Worm (Caenorhabditis elegans) whole organism, L2 larva: ENCODE results near the gene T24C4.5.
A peak's percentile ranks its signal among the peaks of the same experiment; 100 is the strongest.

Experiments used
- C34F6.9 ChIP-seq: fragments of 150-350 bp; optimal IDR thresholded peaks from 2 replicates; lab custom pipeline; 2014; ENCODE audit warnings: missing biosample characterization, missing genetic modification characterization
- R02D3.7 ChIP-seq: fragments of 150-350 bp; optimal IDR thresholded peaks from 2 replicates; lab custom pipeline; 2014; ENCODE audit warnings: missing biosample characterization, missing genetic modification characterization
- ZK546.5 ChIP-seq: sonication (generic microtip); optimal IDR thresholded peaks from 2 replicates; lab custom pipeline; 2017; ENCODE audit warnings: missing biosample characterization, missing genetic modification characterization
- alr-1 ChIP-seq: fragments of 150-350 bp; optimal IDR thresholded peaks from 2 replicates; lab custom pipeline; 2014; ENCODE audit warnings: missing biosample characterization, missing genetic modification characterization
- aly-2 ChIP-seq: fragments of 150-350 bp; optimal IDR thresholded peaks from 2 replicates; lab custom pipeline; 2014; ENCODE audit warnings: missing biosample characterization, missing genetic modification characterization
- ama-1 ChIP-seq: fragments of 150-350 bp; optimal IDR thresholded peaks from 2 replicates; lab custom pipeline; 2018; ENCODE audit warnings: inconsistent platforms
- blmp-1 ChIP-seq: sonication (generic microtip); optimal IDR thresholded peaks from 2 replicates; lab custom pipeline; 2017; ENCODE audit warnings: missing genetic modification characterization, mild to moderate bottlenecking, missing compliant biosample characterization, antibody characterized with exemption, moderate library complexity; ENCODE audit not compliant: insufficient read depth
- ceh-16 ChIP-seq: fragments of 150-350 bp; optimal IDR thresholded peaks from 2 replicates; lab custom pipeline; 2014; ENCODE audit warnings: missing biosample characterization, missing genetic modification characterization
- ceh-82 ChIP-seq: fragments of 150-350 bp; optimal IDR thresholded peaks from 2 replicates; lab custom pipeline; 2014; ENCODE audit warnings: missing biosample characterization, missing genetic modification characterization
- crh-2 ChIP-seq: sonication (generic microtip); optimal IDR thresholded peaks from 2 replicates; lab custom pipeline; 2017; ENCODE audit warnings: missing biosample characterization, missing genetic modification characterization
- dmd-4 ChIP-seq: sonication (generic microtip); optimal IDR thresholded peaks from 2 replicates; lab custom pipeline; 2017; ENCODE audit warnings: missing biosample characterization, missing genetic modification characterization
- egl-27 ChIP-seq: sonication (generic microtip); optimal IDR thresholded peaks from 3 replicates; lab custom pipeline; 2017; ENCODE audit warnings: missing biosample characterization, missing genetic modification reagents, missing genetic modification characterization
- elt-3 ChIP-seq: sonication (generic microtip); optimal IDR thresholded peaks from 2 replicates; lab custom pipeline; 2017; ENCODE audit warnings: missing biosample characterization, missing genetic modification characterization
- fos-1 ChIP-seq: fragments of 150-350 bp; optimal IDR thresholded peaks from 2 replicates; lab custom pipeline; 2014; ENCODE audit warnings: missing biosample characterization, missing genetic modification characterization
- gmeb-1 ChIP-seq: fragments of 150-350 bp; optimal IDR thresholded peaks from 2 replicates; lab custom pipeline; 2014; ENCODE audit warnings: missing biosample characterization, missing genetic modification characterization
- lin-13 ChIP-seq: fragments of 150-350 bp; optimal IDR thresholded peaks from 2 replicates; lab custom pipeline; 2014; ENCODE audit warnings: missing biosample characterization, missing genetic modification reagents, missing genetic modification characterization
- lin-39 ChIP-seq: fragments of 150-350 bp; optimal IDR thresholded peaks from 2 replicates; lab custom pipeline; 2014; ENCODE audit warnings: missing biosample characterization, missing genetic modification reagents, missing genetic modification characterization
- mbf-1 ChIP-seq: sonication (generic microtip); optimal IDR thresholded peaks from 2 replicates; lab custom pipeline; 2017; ENCODE audit warnings: missing biosample characterization, missing genetic modification characterization
- nhr-10 ChIP-seq: sonication (generic microtip); optimal IDR thresholded peaks from 2 replicates; lab custom pipeline; 2017; ENCODE audit warnings: missing biosample characterization, missing genetic modification characterization
- nhr-12 ChIP-seq: fragments of 150-350 bp; optimal IDR thresholded peaks from 2 replicates; lab custom pipeline; 2014; ENCODE audit warnings: missing biosample characterization, missing genetic modification characterization
- nhr-129 ChIP-seq: fragments of 150-350 bp; optimal IDR thresholded peaks from 2 replicates; lab custom pipeline; 2014; ENCODE audit warnings: missing biosample characterization, missing genetic modification characterization
- nhr-23 ChIP-seq: fragments of 150-350 bp; optimal IDR thresholded peaks from 2 replicates; lab custom pipeline; 2014; ENCODE audit warnings: missing biosample characterization, missing genetic modification reagents, missing genetic modification characterization
- nhr-25 ChIP-seq: fragments of 150-350 bp; sonication (generic microtip); optimal IDR thresholded peaks from 3 replicates; lab custom pipeline; 2014; ENCODE audit warnings: missing biosample characterization, missing genetic modification characterization
- nhr-6 ChIP-seq: fragments of 150-350 bp; optimal IDR thresholded peaks from 2 replicates; lab custom pipeline; 2014; ENCODE audit warnings: missing biosample characterization, missing genetic modification characterization
- peb-1 ChIP-seq: fragments of 150-350 bp; optimal IDR thresholded peaks from 2 replicates; lab custom pipeline; 2014; ENCODE audit warnings: missing biosample characterization, missing genetic modification characterization
- sem-4 ChIP-seq: fragments of 150-350 bp; optimal IDR thresholded peaks from 2 replicates; lab custom pipeline; 2014; ENCODE audit warnings: missing biosample characterization, missing genetic modification reagents, missing genetic modification characterization
- sma-3 ChIP-seq: sonication (generic microtip); optimal IDR thresholded peaks from 2 replicates; lab custom pipeline; 2016; ENCODE audit warnings: missing genetic modification reagents, missing genetic modification characterization, missing compliant biosample characterization
- sma-9 ChIP-seq, 2 experiments: fragments of 150-350 bp in 1 of 2; sonication (generic microtip) in 1 of 2; optimal IDR thresholded peaks; 2 replicates each; lab custom pipeline; 2014 to 2016; ENCODE audit warnings: missing genetic modification characterization in 2 of 2, mild to moderate bottlenecking in 1 of 2, missing biosample characterization in 1 of 2, missing compliant biosample characterization in 1 of 2, missing genetic modification reagents in 1 of 2, moderate library complexity in 1 of 2
- snpc-4 ChIP-seq: fragments of 150-350 bp; optimal IDR thresholded peaks from 2 replicates; lab custom pipeline; 2014; ENCODE audit warnings: missing biosample characterization, missing genetic modification characterization
- unc-39 ChIP-seq: fragments of 150-350 bp; optimal IDR thresholded peaks from 2 replicates; lab custom pipeline; 2014; ENCODE audit warnings: missing biosample characterization, missing genetic modification characterization
- unc-62 ChIP-seq: fragments of 150-350 bp; optimal IDR thresholded peaks from 2 replicates; lab custom pipeline; 2014; ENCODE audit warnings: missing biosample characterization, missing genetic modification reagents, missing genetic modification characterization
- ztf-1 ChIP-seq: fragments of 200-800 bp; sonication (Bioruptor generic); conservative IDR thresholded peaks from 2 replicates; pipeline ENCODE4 v1.3.6; 2022; ENCODE audit warnings: missing genetic modification characterization, missing compliant biosample characterization
- ztf-4 ChIP-seq: fragments of 150-350 bp; optimal IDR thresholded peaks from 2 replicates; lab custom pipeline; 2014; ENCODE audit warnings: missing biosample characterization, missing genetic modification characterization

T24C4.5 gene

ce11 chrIII:886726-887125 lies 7.2 kb upstream of the T24C4.5 start, which contains the start of gene zer-1:
Gene zer-1 (minus strand): TSS chrIII:886793.
- TF ChIP-seq crh-2 (peak; percentile 8), blmp-1 (peak; percentile 67), ztf-1 (GFP tag; lab: Robert Waterston, UW) (no peak)

- TF ChIP-seq nhr-25, result no peak
- no peak for TF ChIP-seq lin-39 (tag; lab: Kevin White, UChicago)
These were observed 4.1 kb upstream of the T24C4.5 start for ce11 chrIII:883595-883994.

- TF ChIP-seq lin-13 (GFP tag; lab: Kevin White, UChicago), result no peak
- TF ChIP-seq ceh-82 (tag; lab: Kevin White, UChicago), result no peak
- no peak for TF ChIP-seq ceh-16 (tag; lab: Kevin White, UChicago)
- no peak for TF ChIP-seq egl-27 (tag; lab: Kevin White, UChicago)
These were observed 1.9 kb upstream of the T24C4.5 start for ce11 chrIII:881460-881859.

ce11 chrIII:880840-881239 lies 1.3 kb upstream of the T24C4.5 start:
- TF ChIP-seq fos-1, result no peak
- TF ChIP-seq dmd-4 (tag; lab: Kevin White, UChicago), result no peak

- TF ChIP-seq fos-1 (peak; percentile 88), egl-27 (tag; lab: Kevin White, UChicago) (no peak)
These were observed 6.1 kb downstream of the T24C4.5 start, which contains the start of gene clc-19 for ce11 chrIII:873432-873831. Gene clc-19 (minus strand): TSS chrIII:873566.

- no peak for TF ChIP-seq aly-2 (tag; lab: Kevin White, UChicago)
- no peak for TF ChIP-seq R02D3.7 (tag; lab: Kevin White, UChicago)
- TF ChIP-seq unc-62 (GFP tag; lab: Kevin White, UChicago), result no peak
- no peak for TF ChIP-seq nhr-129
- no peak for TF ChIP-seq nhr-10 (tag; lab: Kevin White, UChicago)
- no peak for TF ChIP-seq mbf-1 (tag; lab: Kevin White, UChicago)
- TF ChIP-seq snpc-4, result no peak
- no peak for TF ChIP-seq ZK546.5 (tag; lab: Kevin White, UChicago)
- no peak for TF ChIP-seq nhr-12 (tag; lab: Kevin White, UChicago)
- TF ChIP-seq sma-9 (GFP tag; optimal IDR thresholded peaks at IDR 0.05; lab: Kevin White, UChicago), result no peak
- no peak for TF ChIP-seq sma-9 (tag; optimal IDR thresholded peaks at IDR 0.05; lab: Kevin White, UChicago)
- no peak for TF ChIP-seq ztf-4 (tag; lab: Kevin White, UChicago)
- TF ChIP-seq nhr-23 (tag; lab: Kevin White, UChicago), result no peak
- TF ChIP-seq sem-4 (tag; lab: Kevin White, UChicago), result no peak
- TF ChIP-seq unc-39 (tag; lab: Kevin White, UChicago), result no peak
- TF ChIP-seq C34F6.9 (tag; lab: Kevin White, UChicago), result no peak
- TF ChIP-seq alr-1, result no peak
- no peak for TF ChIP-seq gmeb-1 (tag; lab: Kevin White, UChicago)
These were observed 7.2 kb downstream of the T24C4.5 start, which contains the start of the genes T24C4.3 and clc-20 for ce11 chrIII:872373-872772. Gene T24C4.3 (minus strand): TSS chrIII:872473. Gene clc-20 (plus strand): TSS chrIII:872583.

ce11 chrIII:870555-870954 lies 9.0 kb downstream of the T24C4.5 start:
- TF ChIP-seq fos-1, result no peak
- TF ChIP-seq nhr-10 (tag; lab: Kevin White, UChicago), result no peak
- no peak for TF ChIP-seq unc-39 (tag; lab: Kevin White, UChicago)
- TF ChIP-seq gmeb-1 (tag; lab: Kevin White, UChicago), result no peak
- TF ChIP-seq snpc-4, result no peak
- TF ChIP-seq mbf-1 (tag; lab: Kevin White, UChicago), result no peak
- TF ChIP-seq nhr-129, result no peak

- TF ChIP-seq nhr-6 (tag; lab: Kevin White, UChicago), result no peak
- TF ChIP-seq gmeb-1 (tag; lab: Kevin White, UChicago), result no peak
- TF ChIP-seq fos-1, result no peak
- no peak for TF ChIP-seq ama-1
- TF ChIP-seq elt-3 (tag; lab: Kevin White, UChicago), result no peak
- no peak for TF ChIP-seq ceh-82 (tag; lab: Kevin White, UChicago)
- TF ChIP-seq ztf-4 (tag; lab: Kevin White, UChicago), result no peak
- no peak for TF ChIP-seq ztf-1 (GFP tag; lab: Robert Waterston, UW)
- TF ChIP-seq peb-1 (tag; lab: Kevin White, UChicago), result no peak
- no peak for TF ChIP-seq nhr-12 (tag; lab: Kevin White, UChicago)
- TF ChIP-seq ceh-16 (tag; lab: Kevin White, UChicago), result no peak
- no peak for TF ChIP-seq egl-27 (tag; lab: Kevin White, UChicago)
- TF ChIP-seq unc-62 (GFP tag; lab: Kevin White, UChicago), result no peak
- no peak for TF ChIP-seq sma-3 (GFP tag; lab: Kevin White, UChicago)
These were observed 9.7 kb downstream of the T24C4.5 start, which contains the start of gene T24C4.2 for ce11 chrIII:869869-870268. Gene T24C4.2 (minus strand): TSS chrIII:869969.
